Worm (Caenorhabditis elegans): ENCODE measurements around the gene C45G9.10.
"Not testable (repeated sequence)": the region's sequence is repeated elsewhere in the genome, so short reads cannot be mapped to it uniquely, and the experiment has no call there.

Gene C45G9.10

DNA sequence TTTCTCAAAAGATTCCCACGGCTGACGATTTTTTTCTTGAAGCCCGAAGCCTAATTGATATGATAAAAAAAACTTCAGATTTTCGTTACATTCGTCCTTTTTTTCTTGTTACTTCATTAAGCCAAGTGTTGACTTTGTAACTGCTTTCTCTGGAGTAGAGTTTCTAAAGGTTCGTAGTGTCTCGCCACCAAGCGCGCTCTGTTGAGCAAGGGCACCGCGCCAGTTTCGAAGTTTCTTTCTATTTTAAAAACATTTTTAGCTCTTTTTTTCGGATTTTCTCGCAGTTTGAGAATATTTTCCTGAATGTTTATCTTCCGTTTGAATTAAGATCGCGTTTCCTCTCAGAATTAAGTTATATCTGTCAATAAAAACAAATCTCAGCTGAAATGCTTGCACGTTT is 14.9 kb upstream of the C45G9.10 start:
- no peak for TF ChIP-seq ztf-29 (GFP tag; IDR thresholded peaks at IDR 0.05)
- no peak for TF ChIP-seq cog-1 (tag; optimal IDR thresholded peaks at IDR 0.05)
- TF ChIP-seq med-1 (GFP tag; optimal IDR thresholded peaks at IDR 0.05; ENCODE audit: insufficient read depth): no peak

- TF ChIP-seq ref-1 (GFP tag; conservative IDR thresholded peaks at IDR 0.05): no peak
- TF ChIP-seq flt-1 (GFP tag; IDR thresholded peaks at IDR 0.05): no peak
- TF ChIP-seq klf-2 (GFP tag; conservative IDR thresholded peaks at IDR 0.05): no peak
- no peak for TF ChIP-seq T22C8.4 (GFP tag; IDR thresholded peaks at IDR 0.05)
- TF ChIP-seq tab-1 (GFP tag; IDR thresholded peaks at IDR 0.05): no peak
- no peak for TF ChIP-seq ztf-29 (GFP tag; IDR thresholded peaks at IDR 0.05)
- TF ChIP-seq cog-1 (tag; optimal IDR thresholded peaks at IDR 0.05): no peak
- TF ChIP-seq ztf-23 (GFP tag; IDR thresholded peaks at IDR 0.05): no peak
- TF ChIP-seq med-1 (GFP tag; optimal IDR thresholded peaks at IDR 0.05; ENCODE audit: insufficient read depth): no peak
Measured at ce11 chrIII:5074398-5074797, 12.7 kb upstream of the C45G9.10 start, which contains the start of gene ttbk-6. ttbk-6 (plus strand) TSS chrIII:5074698.

DNA sequence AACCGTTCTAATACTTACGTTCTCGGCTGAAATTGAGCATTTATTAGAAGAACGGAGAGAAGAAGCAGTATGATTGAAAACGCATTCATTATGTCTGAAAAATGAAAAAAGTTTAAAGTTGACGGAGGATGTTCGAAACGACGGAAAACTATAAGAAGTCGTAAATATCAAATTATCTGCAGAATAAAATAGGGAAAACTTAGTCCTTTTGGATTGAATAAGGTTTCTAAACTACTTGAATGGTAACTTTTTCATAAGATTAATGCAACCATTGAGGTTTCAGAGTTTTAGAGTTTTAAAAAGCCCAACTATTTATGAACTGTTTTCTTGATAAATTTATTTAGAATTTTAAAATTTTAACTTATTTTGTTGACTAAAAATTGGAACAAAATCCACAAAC is 9.8 kb upstream of the C45G9.10 start, which contains the start of gene C45G9.12:
Gene C45G9.12, minus strand, starts transcription at position 101 of the 400 bp plus-strand sequence.
- no peak for TF ChIP-seq klf-2 (GFP tag; conservative IDR thresholded peaks at IDR 0.05)
- TF ChIP-seq tab-1 (GFP tag; IDR thresholded peaks at IDR 0.05): no peak
- TF ChIP-seq flt-1 (GFP tag; IDR thresholded peaks at IDR 0.05): no peak
- no peak for TF ChIP-seq cog-1 (tag; optimal IDR thresholded peaks at IDR 0.05)
- no peak for TF ChIP-seq med-1 (GFP tag; optimal IDR thresholded peaks at IDR 0.05; ENCODE audit: insufficient read depth)
- TF ChIP-seq ztf-29 (GFP tag; IDR thresholded peaks at IDR 0.05): no peak
- no peak for TF ChIP-seq ref-1 (GFP tag; conservative IDR thresholded peaks at IDR 0.05)
- no peak for TF ChIP-seq T22C8.4 (GFP tag; IDR thresholded peaks at IDR 0.05)
- TF ChIP-seq ztf-23 (GFP tag; IDR thresholded peaks at IDR 0.05): no peak

ce11 chrIII:5068675-5069233 is 7.1 kb upstream of the C45G9.10 start, which contains the start of the genes C45G9.11 and C45G9.2:
C45G9.11 (minus strand) TSS chrIII:5068725.
C45G9.2 (plus strand) TSS chrIII:5069066.
- TF ChIP-seq ztf-29 (GFP tag; IDR thresholded peaks at IDR 0.05): no peak
- peak; percentile 62 for TF ChIP-seq cog-1 (tag; optimal IDR thresholded peaks at IDR 0.05)
- no peak for TF ChIP-seq med-1 (GFP tag; optimal IDR thresholded peaks at IDR 0.05; ENCODE audit: insufficient read depth)
- peak; percentile 74 for TF ChIP-seq ztf-23 (GFP tag; IDR thresholded peaks at IDR 0.05)
- no peak for TF ChIP-seq tab-1 (GFP tag; IDR thresholded peaks at IDR 0.05)
- no peak for TF ChIP-seq T22C8.4 (GFP tag; IDR thresholded peaks at IDR 0.05)
- no peak for TF ChIP-seq klf-2 (GFP tag; conservative IDR thresholded peaks at IDR 0.05)
- TF ChIP-seq ref-1 (GFP tag; conservative IDR thresholded peaks at IDR 0.05): no peak
- TF ChIP-seq flt-1 (GFP tag; IDR thresholded peaks at IDR 0.05): peak; percentile 61

- TF ChIP-seq T22C8.4 (GFP tag; IDR thresholded peaks at IDR 0.05); klf-2 (GFP tag; conservative IDR thresholded peaks at IDR 0.05); flt-1 (GFP tag; IDR thresholded peaks at IDR 0.05): not testable (repeated sequence)
Measured at ce11 chrIII:5062406-5062805, 708 bp upstream of the C45G9.10 start, which contains the start of gene C45G9.4. C45G9.4 (plus strand) TSS chrIII:5062706.

DNA sequence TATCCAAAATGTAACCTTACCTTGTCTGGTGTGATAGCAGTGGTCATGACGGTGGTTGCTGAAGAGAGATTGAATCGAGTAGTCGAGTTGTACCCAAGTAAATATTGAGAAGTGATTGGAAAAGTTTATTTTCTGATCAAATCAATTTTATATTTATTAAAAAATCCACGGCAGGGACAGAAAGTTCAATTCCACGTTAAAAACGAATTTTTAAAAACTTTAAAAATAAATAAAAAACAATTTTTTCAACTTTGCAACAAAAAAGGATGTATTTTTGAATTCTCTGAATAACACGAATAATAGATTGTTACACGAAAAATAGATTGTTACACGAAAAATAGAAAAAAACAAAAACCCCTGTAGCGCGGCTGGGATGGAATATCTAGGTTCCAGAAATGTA is 6.0 kb downstream of the C45G9.10 start, which contains the start of gene C45G9.9:
Gene C45G9.9, minus strand, starts transcription at position 101 of the 400 bp plus-strand sequence.
- not testable (repeated sequence) for TF ChIP-seq ztf-23 (GFP tag; IDR thresholded peaks at IDR 0.05); med-1 (GFP tag; optimal IDR thresholded peaks at IDR 0.05; ENCODE audit: insufficient read depth); ztf-29 (GFP tag; IDR thresholded peaks at IDR 0.05)

- no peak for TF ChIP-seq ref-1 (GFP tag; conservative IDR thresholded peaks at IDR 0.05)
Measured at ce11 chrIII:5053541-5053940, 8.2 kb downstream of the C45G9.10 start, which contains the start of gene C45G9.8. C45G9.8 (minus strand) TSS chrIII:5053641.

DNA sequence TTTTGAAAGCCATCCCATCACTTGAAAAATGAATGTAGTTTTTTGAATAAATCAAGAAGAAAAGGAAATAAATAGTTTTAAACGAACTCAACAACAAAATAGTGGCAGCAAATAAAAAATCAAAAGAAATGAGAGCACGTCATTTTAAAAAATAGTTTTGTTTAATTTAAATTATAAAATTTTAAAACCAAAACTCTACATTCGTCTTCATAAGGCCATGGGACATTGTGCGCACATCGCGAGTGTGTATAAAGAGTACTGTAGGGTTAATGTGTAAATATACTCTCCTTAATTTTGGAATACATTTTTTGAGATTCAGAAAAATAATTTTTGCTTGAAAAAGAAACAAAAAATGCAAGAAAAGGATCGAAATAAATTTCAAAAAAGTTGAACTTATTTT is 9.7 kb downstream of the C45G9.10 start, which contains the start of gene C45G9.15:
Gene C45G9.15, minus strand, starts transcription at position 101 of the 400 bp plus-strand sequence.
- no peak for TF ChIP-seq cog-1 (tag; optimal IDR thresholded peaks at IDR 0.05)
- TF ChIP-seq ztf-23 (GFP tag; IDR thresholded peaks at IDR 0.05): no peak

DNA sequence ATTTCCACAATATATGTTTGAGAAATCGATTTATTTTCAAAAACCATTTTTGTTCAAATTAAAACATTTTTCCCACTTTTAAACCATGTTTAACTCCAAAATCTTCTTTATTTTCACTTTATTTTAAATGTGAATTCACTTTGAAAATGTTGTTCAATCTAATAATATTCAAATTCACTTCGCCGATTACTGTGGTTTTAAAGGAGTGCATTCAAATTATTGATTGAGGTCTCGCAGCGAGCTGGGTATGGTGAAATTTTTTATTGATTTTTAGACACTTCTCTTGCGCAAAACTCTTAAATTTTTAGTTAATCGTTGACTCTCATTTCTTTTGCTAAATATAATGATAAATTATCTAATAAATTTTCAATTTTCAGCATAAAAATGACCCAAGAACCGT is 14.0 kb downstream of the C45G9.10 start, which contains the start of gene C45G9.5:
Gene C45G9.5, plus strand, starts transcription at position 378 of the 400 bp plus-strand sequence.
- TF ChIP-seq cog-1 (tag; optimal IDR thresholded peaks at IDR 0.05) (no peak), klf-2 (GFP tag; conservative IDR thresholded peaks at IDR 0.05) (no peak), flt-1 (GFP tag; IDR thresholded peaks at IDR 0.05) (no peak)

DNA sequence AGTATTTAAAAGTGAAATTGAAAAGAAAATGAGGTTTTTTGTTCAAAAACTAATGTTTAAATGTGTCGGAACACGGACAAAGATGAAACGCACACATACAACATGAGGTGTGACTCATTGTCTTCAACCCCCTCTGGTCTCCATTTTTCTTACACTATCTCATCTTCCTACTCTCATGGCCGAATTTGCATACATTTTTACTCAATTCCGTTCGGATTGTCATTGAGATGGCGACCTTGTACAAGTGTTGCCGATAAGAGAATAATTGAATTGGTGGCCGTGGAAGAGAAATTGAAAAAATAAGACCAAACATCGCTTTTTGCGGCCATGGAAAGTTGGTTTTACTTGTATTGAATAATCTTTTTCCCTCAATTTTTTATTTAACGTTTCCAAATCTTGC is 14.5 kb downstream of the C45G9.10 start, which contains the start of gene txbp-3:
Gene txbp-3, minus strand, starts transcription at position 285 of the 400 bp plus-strand sequence.
- TF ChIP-seq med-1 (GFP tag; optimal IDR thresholded peaks at IDR 0.05; ENCODE audit: insufficient read depth) (no peak), cog-1 (tag; optimal IDR thresholded peaks at IDR 0.05) (peak; percentile 21), ztf-23 (GFP tag; IDR thresholded peaks at IDR 0.05) (peak; percentile 71), flt-1 (GFP tag; IDR thresholded peaks at IDR 0.05) (no peak)

ce11 chrIII:5044709-5045108 is 17.0 kb downstream of the C45G9.10 start, which contains the start of gene C45G9.14:
C45G9.14 (plus strand) TSS chrIII:5045009.
- no peak for TF ChIP-seq ztf-23 (GFP tag; IDR thresholded peaks at IDR 0.05)
- TF ChIP-seq T22C8.4 (GFP tag; IDR thresholded peaks at IDR 0.05): no peak
- no peak for TF ChIP-seq klf-2 (GFP tag; conservative IDR thresholded peaks at IDR 0.05)
- no peak for TF ChIP-seq med-1 (GFP tag; optimal IDR thresholded peaks at IDR 0.05; ENCODE audit: insufficient read depth)
- no peak for TF ChIP-seq flt-1 (GFP tag; IDR thresholded peaks at IDR 0.05)
- TF ChIP-seq tab-1 (GFP tag; IDR thresholded peaks at IDR 0.05): no peak
- TF ChIP-seq ref-1 (GFP tag; conservative IDR thresholded peaks at IDR 0.05): no peak
- TF ChIP-seq ztf-29 (GFP tag; IDR thresholded peaks at IDR 0.05): no peak
- no peak for TF ChIP-seq cog-1 (tag; optimal IDR thresholded peaks at IDR 0.05)

Data from whole organism, midembryonic.